Fruit fly (Drosophila melanogaster) whole organism, embryonic: Measurements from ENCODE around the gene RanGAP.

Source experiments
- CG10147 ChIP-seq: fragments of 200-800 bp; sonication (Bioruptor generic); optimal IDR thresholded peaks from 2 replicates; lab custom pipeline; 2019; ENCODE audit warnings: missing biosample characterization, mild to moderate bottlenecking, missing genetic modification characterization, moderate library complexity
- CG10274 ChIP-seq: fragments of 200-800 bp; sonication (Bioruptor generic); optimal IDR thresholded peaks from 3 replicates; lab custom pipeline; 2017; ENCODE audit warnings: missing biosample characterization, mild to moderate bottlenecking, missing genetic modification characterization
- CG10321 ChIP-seq: fragments of 200-800 bp; sonication (Bioruptor generic); IDR thresholded peaks from 2 replicates; pipeline ENCODE4 v1.3.6; 2022; ENCODE audit warnings: missing biosample characterization, missing genetic modification characterization
- CG11398 ChIP-seq: fragments of 200-800 bp; sonication (Bioruptor generic); optimal IDR thresholded peaks from 2 replicates; lab custom pipeline; 2016; ENCODE audit warnings: missing biosample characterization, missing genetic modification characterization
- CG11695 ChIP-seq: fragments of 200-800 bp; sonication (Bioruptor generic); IDR thresholded peaks from 3 replicates; pipeline ENCODE4 v1.3.6; 2022; ENCODE audit warnings: missing biosample characterization, missing genetic modification characterization
- CG11696 ChIP-seq: fragments of 200-800 bp; sonication (Bioruptor generic); IDR thresholded peaks from 2 replicates; pipeline ENCODE4 v1.3.6; 2022; ENCODE audit warnings: missing biosample characterization, missing genetic modification characterization
- CG12659 ChIP-seq: fragments of 200-800 bp; sonication (Bioruptor generic); optimal IDR thresholded peaks from 3 replicates; lab custom pipeline; 2017; ENCODE audit warnings: mild to moderate bottlenecking, missing biosample characterization, missing genetic modification reagents, missing genetic modification characterization
- CG13123 ChIP-seq: fragments of 200-800 bp; sonication (Bioruptor generic); optimal IDR thresholded peaks from 2 replicates; lab custom pipeline; 2016; ENCODE audit warnings: missing biosample characterization, missing genetic modification characterization
- CG14050 ChIP-seq: fragments of 200-800 bp; sonication (Bioruptor generic); IDR thresholded peaks from 3 replicates; pipeline ENCODE4 v1.3.6; 2022; ENCODE audit warnings: missing biosample characterization, missing genetic modification characterization
- CG14710 ChIP-seq: fragments of 200-800 bp; sonication (Bioruptor generic); optimal IDR thresholded peaks from 3 replicates; lab custom pipeline; 2019; ENCODE audit warnings: missing biosample characterization, mild to moderate bottlenecking, missing genetic modification characterization, moderate library complexity
- CG15696 ChIP-seq: fragments of 200-800 bp; sonication (Bioruptor generic); optimal IDR thresholded peaks from 2 replicates; lab custom pipeline; 2019; ENCODE audit warnings: missing biosample characterization, mild to moderate bottlenecking, missing genetic modification characterization, moderate library complexity
- CG17912 ChIP-seq: fragments of 200-800 bp; sonication (Bioruptor generic); optimal IDR thresholded peaks from 2 replicates; lab custom pipeline; 2018; ENCODE audit warnings: missing biosample characterization, mild to moderate bottlenecking, missing genetic modification characterization
- CG2202 ChIP-seq: fragments of 200-800 bp; sonication (Bioruptor generic); optimal IDR thresholded peaks from 2 replicates; lab custom pipeline; 2018; ENCODE audit warnings: missing biosample characterization, mild to moderate bottlenecking, missing genetic modification characterization
- CG2875 ChIP-seq: fragments of 200-800 bp; sonication (Bioruptor generic); optimal IDR thresholded peaks from 2 replicates; lab custom pipeline; 2017; ENCODE audit warnings: missing biosample characterization, mild to moderate bottlenecking, missing genetic modification characterization, missing genetic modification reagents
- CG32767 ChIP-seq: fragments of 200-800 bp; sonication (Bioruptor generic); IDR thresholded peaks from 2 replicates; pipeline ENCODE4 v1.3.6; 2022; ENCODE audit warnings: missing biosample characterization, missing genetic modification characterization
- CG42726 ChIP-seq: fragments of 200-800 bp; sonication (Bioruptor generic); IDR thresholded peaks from 2 replicates; pipeline ENCODE4 v1.3.6; 2022; ENCODE audit warnings: missing biosample characterization, missing genetic modification characterization; ENCODE audit not compliant: partially characterized antibody
- CG4282 ChIP-seq: fragments of 200-800 bp; sonication (Bioruptor generic); optimal IDR thresholded peaks from 2 replicates; lab custom pipeline; 2016; ENCODE audit warnings: missing biosample characterization, missing genetic modification characterization
- CG43689 ChIP-seq: fragments of 200-800 bp; sonication (Bioruptor generic); IDR thresholded peaks from 2 replicates; pipeline ENCODE4 v1.3.6; 2022; ENCODE audit warnings: missing biosample characterization, missing genetic modification characterization
- CG4424 ChIP-seq: fragments of 200-800 bp; sonication (Bioruptor generic); optimal IDR thresholded peaks from 3 replicates; lab custom pipeline; 2016; ENCODE audit warnings: missing biosample characterization, missing genetic modification characterization
- CG6254 ChIP-seq: fragments of 200-800 bp; sonication (Bioruptor generic); optimal IDR thresholded peaks from 3 replicates; lab custom pipeline; 2017; ENCODE audit warnings: mild to moderate bottlenecking, missing biosample characterization, missing genetic modification reagents, missing genetic modification characterization
- CG8089 ChIP-seq: fragments of 200-800 bp; sonication (Bioruptor generic); optimal IDR thresholded peaks from 3 replicates; lab custom pipeline; 2016; ENCODE audit warnings: missing biosample characterization, missing genetic modification characterization
- Dad ChIP-seq: fragments of 200-800 bp; sonication (Bioruptor generic); optimal IDR thresholded peaks from 3 replicates; lab custom pipeline; 2016; ENCODE audit warnings: missing biosample characterization, missing genetic modification characterization
- Dip2 ChIP-seq: fragments of 200-800 bp; sonication (Bioruptor generic); IDR thresholded peaks from 2 replicates; pipeline ENCODE4 v1.3.6; 2022; ENCODE audit warnings: missing biosample characterization, missing genetic modification characterization
- ERR ChIP-seq: fragments of 200-800 bp; sonication (Bioruptor generic); optimal IDR thresholded peaks from 2 replicates; lab custom pipeline; 2016; ENCODE audit warnings: missing biosample characterization, missing genetic modification characterization
- Hmr ChIP-seq: fragments of 200-800 bp; sonication (Bioruptor generic); optimal IDR thresholded peaks from 3 replicates; lab custom pipeline; 2017; ENCODE audit warnings: mild to moderate bottlenecking, missing biosample characterization, missing genetic modification reagents, missing genetic modification characterization
- Lhr ChIP-seq: fragments of 200-800 bp; sonication (Bioruptor generic); optimal IDR thresholded peaks from 3 replicates; lab custom pipeline; 2017; ENCODE audit warnings: mild to moderate bottlenecking, missing biosample characterization, missing genetic modification reagents, missing genetic modification characterization
- Med ChIP-seq: fragments of 200-800 bp; sonication (Bioruptor generic); peaks from one replicate; lab custom pipeline; 2016; ENCODE audit warnings: missing biosample characterization, missing genetic modification characterization, mild to moderate bottlenecking, inconsistent platforms, moderate library complexity
- Nf-YB ChIP-seq: fragments of 200-800 bp; sonication (Bioruptor generic); optimal IDR thresholded peaks from 3 replicates; lab custom pipeline; 2019; ENCODE audit warnings: missing biosample characterization, mild to moderate bottlenecking, missing genetic modification characterization, moderate library complexity
- Ravus ChIP-seq: fragments of 200-800 bp; sonication (Bioruptor generic); IDR thresholded peaks from 2 replicates; pipeline ENCODE4 v1.3.6; 2022; ENCODE audit warnings: missing biosample characterization, missing genetic modification characterization
- ac ChIP-seq: fragments of 200-800 bp; sonication (Bioruptor generic); optimal IDR thresholded peaks from 3 replicates; lab custom pipeline; 2017; ENCODE audit warnings: missing biosample characterization, mild to moderate bottlenecking, missing genetic modification characterization
- bowl ChIP-seq: fragments of 200-800 bp; sonication (Bioruptor generic); IDR thresholded peaks from 2 replicates; pipeline ENCODE4 v1.3.6; 2022; ENCODE audit warnings: missing biosample characterization, missing genetic modification characterization
- croc ChIP-seq: fragments of 200-800 bp; sonication (Bioruptor generic); conservative IDR thresholded peaks from 3 replicates; pipeline ENCODE4 v1.3.6; 2022; ENCODE audit warnings: missing biosample characterization, missing genetic modification characterization
- fd102C ChIP-seq: fragments of 200-800 bp; sonication (Bioruptor generic); optimal IDR thresholded peaks from 2 replicates; lab custom pipeline; 2018; ENCODE audit warnings: missing biosample characterization, mild to moderate bottlenecking, missing genetic modification characterization, moderate library complexity
- fd64A ChIP-seq: fragments of 200-800 bp; sonication (Bioruptor generic); optimal IDR thresholded peaks from 3 replicates; lab custom pipeline; 2018; ENCODE audit warnings: missing biosample characterization, mild to moderate bottlenecking, missing genetic modification characterization
- fd96Cb ChIP-seq: fragments of 200-800 bp; sonication (Bioruptor generic); optimal IDR thresholded peaks from 2 replicates; lab custom pipeline; 2018; ENCODE audit warnings: missing biosample characterization, mild to moderate bottlenecking, missing genetic modification characterization, moderate library complexity
- gcm2 ChIP-seq: fragments of 200-800 bp; sonication (Bioruptor generic); optimal IDR thresholded peaks from 2 replicates; lab custom pipeline; 2016; ENCODE audit warnings: missing biosample characterization, missing genetic modification characterization
- insv ChIP-seq, 2 experiments: fragments of 200-800 bp; sonication (Bioruptor generic); optimal IDR thresholded peaks; 3 replicates each; lab custom pipeline; 2016 to 2018; ENCODE audit warnings: missing biosample characterization in 2 of 2, missing genetic modification characterization in 2 of 2
- lilli ChIP-seq: fragments of 200-800 bp; sonication (Bioruptor generic); optimal IDR thresholded peaks from 3 replicates; lab custom pipeline; 2016; ENCODE audit warnings: missing biosample characterization, missing genetic modification characterization
- luna ChIP-seq: fragments of 200-800 bp; sonication (Bioruptor generic); optimal IDR thresholded peaks from 2 replicates; lab custom pipeline; 2016; ENCODE audit warnings: missing biosample characterization, missing genetic modification characterization
- nau ChIP-seq: fragments of 200-800 bp; sonication (Bioruptor generic); optimal IDR thresholded peaks from 3 replicates; lab custom pipeline; 2017; ENCODE audit warnings: missing biosample characterization, mild to moderate bottlenecking, missing genetic modification characterization, missing genetic modification reagents
- nerfin-1 ChIP-seq: fragments of 200-800 bp; sonication (Bioruptor generic); optimal IDR thresholded peaks from 3 replicates; lab custom pipeline; 2019; ENCODE audit warnings: missing biosample characterization, mild to moderate bottlenecking, missing genetic modification characterization, moderate library complexity
- phol ChIP-seq: fragments of 200-800 bp; sonication (Bioruptor generic); optimal IDR thresholded peaks from 3 replicates; lab custom pipeline; 2018; ENCODE audit warnings: missing biosample characterization, mild to moderate bottlenecking, missing genetic modification characterization, moderate library complexity
- pum ChIP-seq: fragments of 200-800 bp; sonication (Bioruptor generic); optimal IDR thresholded peaks from 2 replicates; lab custom pipeline; 2016; ENCODE audit warnings: missing biosample characterization, missing genetic modification characterization
- rib ChIP-seq: fragments of 200-800 bp; sonication (Bioruptor generic); IDR thresholded peaks from 2 replicates; pipeline ENCODE4 v1.3.6; 2022; ENCODE audit warnings: missing biosample characterization, missing genetic modification characterization
- run ChIP-seq: fragments of 200-800 bp; sonication (Bioruptor generic); optimal IDR thresholded peaks from 3 replicates; lab custom pipeline; 2018; ENCODE audit warnings: missing biosample characterization, mild to moderate bottlenecking, missing genetic modification characterization
- sima ChIP-seq: fragments of 200-800 bp; sonication (Bioruptor generic); optimal IDR thresholded peaks from 2 replicates; lab custom pipeline; 2016; ENCODE audit warnings: missing biosample characterization, missing genetic modification characterization
- stc ChIP-seq: fragments of 200-800 bp; sonication (Bioruptor generic); IDR thresholded peaks from 2 replicates; pipeline ENCODE4 v1.3.6; 2022; ENCODE audit warnings: missing biosample characterization, missing genetic modification characterization
- tna ChIP-seq: fragments of 200-800 bp; sonication (Bioruptor generic); IDR thresholded peaks from 2 replicates; pipeline ENCODE4 v1.3.6; 2022; ENCODE audit warnings: missing biosample characterization, missing genetic modification characterization; ENCODE audit not compliant: partially characterized antibody
- trh ChIP-seq: fragments of 200-800 bp; sonication (Bioruptor generic); optimal IDR thresholded peaks from 2 replicates; lab custom pipeline; 2016; ENCODE audit warnings: missing biosample characterization, missing genetic modification characterization
- zen ChIP-seq: fragments of 200-800 bp; sonication (Bioruptor generic); optimal IDR thresholded peaks from 3 replicates; lab custom pipeline; 2018; ENCODE audit warnings: missing biosample characterization, mild to moderate bottlenecking, missing genetic modification characterization, moderate library complexity

RanGAP gene

dm6 chr2L:19444734-19445140, 3.0 kb downstream of the RanGAP start, which contains the start of gene Hs2st (continued):
- no peak for TF ChIP-seq CG42726 (GFP tag; lab: Robert Waterston, UW)
- TF ChIP-seq Hmr (GFP tag; lab: Kevin White, UChicago) = peak; percentile 95
- peak; percentile 91; the same call in 1 of the 2 replicates for TF ChIP-seq rib (GFP tag; lab: Robert Waterston, UW)
- TF ChIP-seq fd64A (GFP tag; lab: Kevin White, UChicago) = peak; percentile 3
- TF ChIP-seq CG2875 (GFP tag; lab: Kevin White, UChicago) = peak; percentile 81
- peak in 1 of 2 experiments; percentile 75 for TF ChIP-seq insv (GFP tag; optimal IDR thresholded peaks at IDR 0.05; lab: Kevin White, UChicago)
- TF ChIP-seq CG14050 (GFP tag; lab: Robert Waterston, UW) = peak; percentile 86
- TF ChIP-seq trh (GFP tag; lab: Kevin White, UChicago) = peak; percentile 81
- peak; percentile 83 for TF ChIP-seq CG32767 (GFP tag; lab: Robert Waterston, UW)
- TF ChIP-seq CG4282 (GFP tag; lab: Kevin White, UChicago) = peak; percentile 88
- peak; percentile 92 for TF ChIP-seq Lhr (GFP tag; lab: Kevin White, UChicago)
- peak; percentile 83 for TF ChIP-seq luna (GFP tag; lab: Kevin White, UChicago)
- TF ChIP-seq fd96Cb = peak; percentile 86
- peak; percentile 98 for TF ChIP-seq lilli (GFP tag; lab: Kevin White, UChicago)
- TF ChIP-seq gcm2 (GFP tag; lab: Kevin White, UChicago) = peak; percentile 84
- TF ChIP-seq Med (GFP tag; lab: Kevin White, UChicago) = peak; percentile 99
- TF ChIP-seq ERR (GFP tag; lab: Kevin White, UChicago) = peak; percentile 87
- TF ChIP-seq CG13123 (GFP tag; lab: Kevin White, UChicago) = peak; percentile 90
- TF ChIP-seq zen = peak; percentile 90
- peak; percentile 91 for TF ChIP-seq CG10147
- peak; percentile 65 for TF ChIP-seq Nf-YB (GFP tag; lab: Kevin White, UChicago)
- peak; percentile 81 for TF ChIP-seq CG2202
- peak; percentile 81 for TF ChIP-seq stc (GFP tag; lab: Robert Waterston, UW)
- TF ChIP-seq CG12659 = peak; percentile 95
- peak; percentile 93 for TF ChIP-seq CG14710 (tag; lab: Kevin White, UChicago)
- peak; percentile 93 for TF ChIP-seq CG4424 (GFP tag; lab: Kevin White, UChicago)
- TF ChIP-seq bowl = peak; percentile 48; the same call in 1 of the 2 replicates
- peak; percentile 96 for TF ChIP-seq pum
- no peak for TF ChIP-seq nau (GFP tag; lab: Kevin White, UChicago)
- TF ChIP-seq run (tag; lab: Kevin White, UChicago) = peak; percentile 19
- TF ChIP-seq fd102C (GFP tag; lab: Kevin White, UChicago) = peak; percentile 27
- TF ChIP-seq CG11398 = peak; percentile 84
- TF ChIP-seq CG11695 = peak; percentile 82
- peak; percentile 79 for TF ChIP-seq sima
- TF ChIP-seq CG43689 (GFP tag; lab: Robert Waterston, UW) = peak; percentile 67
- TF ChIP-seq tna (GFP tag; lab: Robert Waterston, UW) = no peak
- TF ChIP-seq CG6254 (GFP tag; lab: Kevin White, UChicago) = peak; percentile 50
- peak; percentile 95 for TF ChIP-seq Dad (GFP tag; lab: Kevin White, UChicago)
- TF ChIP-seq CG8089 = peak; percentile 92
- peak; percentile 55 for TF ChIP-seq CG11696
- peak; percentile 91 for TF ChIP-seq croc (GFP tag; lab: Robert Waterston, UW)
- TF ChIP-seq CG17912 = peak; percentile 57
- peak; percentile 59 for TF ChIP-seq ac (GFP tag; lab: Kevin White, UChicago)
- peak; percentile 79 for TF ChIP-seq Ravus (GFP tag; lab: Robert Waterston, UW)
- peak; percentile 94 for TF ChIP-seq phol (tag; lab: Kevin White, UChicago)
- peak; percentile 39; the same call in 1 of the 2 replicates for TF ChIP-seq Dip2 (GFP tag; lab: Robert Waterston, UW)
- TF ChIP-seq CG10274 (GFP tag; lab: Kevin White, UChicago) = peak; percentile 66
- peak; percentile 91 for TF ChIP-seq CG15696 (tag; lab: Kevin White, UChicago)
- peak; percentile 98 for TF ChIP-seq nerfin-1
- peak; percentile 57; the same call in 1 of the 2 replicates for TF ChIP-seq CG10321 (GFP tag; lab: Robert Waterston, UW)
